Fruit fly (Drosophila melanogaster) whole organism, embryonic: ENCODE data around the gene CG15347.
A peak's percentile ranks its signal among the peaks of the same experiment; 100 is the strongest.

Source experiments
- Atf6 ChIP-seq: fragments of 200-800 bp; sonication (Bioruptor generic); IDR thresholded peaks from 2 replicates; pipeline ENCODE4 v1.3.6; 2022; ENCODE audit warnings: missing biosample characterization, missing genetic modification characterization
- CG10274 ChIP-seq: fragments of 200-800 bp; sonication (Bioruptor generic); optimal IDR thresholded peaks from 3 replicates; lab custom pipeline; 2017; ENCODE audit warnings: missing biosample characterization, mild to moderate bottlenecking, missing genetic modification characterization
- CG12155 ChIP-seq: fragments of 200-800 bp; sonication (Bioruptor generic); optimal IDR thresholded peaks from 3 replicates; lab custom pipeline; 2016; ENCODE audit warnings: missing biosample characterization, missing genetic modification characterization
- CG12299 ChIP-seq: fragments of 200-800 bp; sonication (Bioruptor generic); optimal IDR thresholded peaks from 2 replicates; lab custom pipeline; 2018; ENCODE audit warnings: missing biosample characterization, mild to moderate bottlenecking, missing genetic modification characterization
- CG13624 ChIP-seq: fragments of 200-800 bp; sonication (Bioruptor generic); optimal IDR thresholded peaks from 2 replicates; lab custom pipeline; 2016; ENCODE audit warnings: missing biosample characterization, missing genetic modification characterization
- CG14014 ChIP-seq: fragments of 200-800 bp; sonication (Bioruptor generic); IDR thresholded peaks from 2 replicates; pipeline ENCODE4 v1.3.6; 2022; ENCODE audit warnings: missing biosample characterization, missing genetic modification characterization
- CG14667 ChIP-seq: fragments of 200-800 bp; sonication (Bioruptor generic); IDR thresholded peaks from 2 replicates; pipeline ENCODE4 v1.3.6; 2022; ENCODE audit warnings: missing biosample characterization, missing genetic modification characterization
- CG14710 ChIP-seq: fragments of 200-800 bp; sonication (Bioruptor generic); optimal IDR thresholded peaks from 3 replicates; lab custom pipeline; 2019; ENCODE audit warnings: missing biosample characterization, mild to moderate bottlenecking, missing genetic modification characterization, moderate library complexity
- CG17328 ChIP-seq: fragments of 200-800 bp; sonication (Bioruptor generic); IDR thresholded peaks from 2 replicates; pipeline ENCODE4 v1.3.6; 2022; ENCODE audit warnings: missing biosample characterization, missing genetic modification characterization
- CG17829 ChIP-seq: fragments of 200-800 bp; optimal IDR thresholded peaks from 2 replicates; lab custom pipeline; 2019; ENCODE audit warnings: missing biosample characterization, mild to moderate bottlenecking, missing genetic modification characterization, moderate library complexity
- CG18262 ChIP-seq: fragments of 200-800 bp; optimal IDR thresholded peaks from 3 replicates; lab custom pipeline; 2019; ENCODE audit warnings: missing biosample characterization, mild to moderate bottlenecking, missing genetic modification characterization, moderate library complexity
- CG18476 ChIP-seq: fragments of 200-800 bp; sonication (Bioruptor generic); optimal IDR thresholded peaks from 2 replicates; lab custom pipeline; 2016; ENCODE audit warnings: missing biosample characterization, mild to moderate bottlenecking, missing genetic modification characterization
- CG2129 ChIP-seq: fragments of 200-800 bp; sonication (Bioruptor generic); IDR thresholded peaks from 2 replicates; pipeline ENCODE4 v1.3.6; 2022; ENCODE audit warnings: missing biosample characterization, missing genetic modification characterization; ENCODE audit not compliant: partially characterized antibody
- CG31441 ChIP-seq: fragments of 200-800 bp; sonication (Bioruptor generic); IDR thresholded peaks from 2 replicates; pipeline ENCODE4 v1.3.6; 2022; ENCODE audit warnings: missing biosample characterization, missing genetic modification characterization
- CG33557 ChIP-seq: fragments of 200-800 bp; sonication (Bioruptor generic); optimal IDR thresholded peaks from 2 replicates; lab custom pipeline; 2019; ENCODE audit warnings: missing biosample characterization, mild to moderate bottlenecking, missing genetic modification characterization, moderate library complexity
- CG34224 ChIP-seq: fragments of 200-800 bp; sonication (Bioruptor generic); IDR thresholded peaks from 3 replicates; pipeline ENCODE4 v1.3.6; 2022; ENCODE audit warnings: missing biosample characterization, missing genetic modification characterization; ENCODE audit not compliant: partially characterized antibody
- CG4328 ChIP-seq: fragments of 200-800 bp; sonication (Bioruptor generic); optimal IDR thresholded peaks from 3 replicates; lab custom pipeline; 2017; ENCODE audit warnings: missing biosample characterization, missing genetic modification reagents, missing genetic modification characterization
- CG6854 ChIP-seq: fragments of 200-800 bp; sonication (Bioruptor generic); optimal IDR thresholded peaks from 3 replicates; lab custom pipeline; 2017; ENCODE audit warnings: missing biosample characterization, mild to moderate bottlenecking, missing genetic modification characterization
- CG7372 ChIP-seq: fragments of 200-800 bp; sonication (Bioruptor generic); IDR thresholded peaks from 2 replicates; pipeline ENCODE4 v1.3.6; 2022; ENCODE audit warnings: missing biosample characterization, missing genetic modification characterization
- CG7745 ChIP-seq: fragments of 200-800 bp; sonication (Bioruptor generic); optimal IDR thresholded peaks from 2 replicates; lab custom pipeline; 2018; ENCODE audit warnings: missing biosample characterization, mild to moderate bottlenecking, missing genetic modification characterization, moderate library complexity
- CG7786 ChIP-seq: fragments of 200-800 bp; sonication (Bioruptor generic); optimal IDR thresholded peaks from 2 replicates; lab custom pipeline; 2016; ENCODE audit warnings: missing biosample characterization, missing genetic modification characterization
- CG8089 ChIP-seq: fragments of 200-800 bp; sonication (Bioruptor generic); optimal IDR thresholded peaks from 3 replicates; lab custom pipeline; 2016; ENCODE audit warnings: missing biosample characterization, missing genetic modification characterization
- Camta ChIP-seq: fragments of 200-800 bp; sonication (Bioruptor generic); optimal IDR thresholded peaks from 2 replicates; lab custom pipeline; 2016; ENCODE audit warnings: missing biosample characterization, missing genetic modification characterization
- D19A ChIP-seq: fragments of 200-800 bp; optimal IDR thresholded peaks from 3 replicates; lab custom pipeline; 2019; ENCODE audit warnings: missing biosample characterization, mild to moderate bottlenecking, missing genetic modification characterization, moderate library complexity
- Drgx ChIP-seq: fragments of 200-800 bp; sonication (Bioruptor generic); IDR thresholded peaks from 2 replicates; pipeline ENCODE4 v1.3.6; 2022; ENCODE audit warnings: missing biosample characterization, missing genetic modification characterization
- Fer1 ChIP-seq: fragments of 200-800 bp; sonication (Bioruptor generic); optimal IDR thresholded peaks from 2 replicates; lab custom pipeline; 2017; ENCODE audit warnings: missing biosample characterization, mild to moderate bottlenecking, missing genetic modification characterization
- Fer2 ChIP-seq: fragments of 200-800 bp; sonication (Bioruptor generic); optimal IDR thresholded peaks from 2 replicates; lab custom pipeline; 2018; ENCODE audit warnings: missing biosample characterization, mild to moderate bottlenecking, missing genetic modification characterization, moderate library complexity
- H15 ChIP-seq: fragments of 200-800 bp; sonication (Bioruptor generic); IDR thresholded peaks from 3 replicates; pipeline ENCODE4 v1.3.6; 2022; ENCODE audit warnings: missing biosample characterization, missing genetic modification characterization
- Lpt ChIP-seq: fragments of >200 bp; optimal IDR thresholded peaks from 2 replicates; lab custom pipeline; 2018; ENCODE audit warnings: missing biosample characterization, missing genetic modification characterization
- ash1 ChIP-seq: fragments of 200-800 bp; sonication (Bioruptor generic); optimal IDR thresholded peaks from 2 replicates; lab custom pipeline; 2018; ENCODE audit warnings: missing biosample characterization, mild to moderate bottlenecking, missing genetic modification characterization
- ato ChIP-seq: fragments of 200-800 bp; sonication (Bioruptor generic); IDR thresholded peaks from 2 replicates; pipeline ENCODE4 v1.3.6; 2022; ENCODE audit warnings: missing biosample characterization, missing genetic modification characterization; ENCODE audit not compliant: partially characterized antibody
- bbx ChIP-seq: fragments of 200-800 bp; sonication (Bioruptor generic); IDR thresholded peaks from 2 replicates; pipeline ENCODE4 v1.3.6; 2022; ENCODE audit warnings: missing biosample characterization, missing genetic modification characterization; ENCODE audit not compliant: partially characterized antibody
- bcd ChIP-seq: fragments of 200-800 bp; sonication (Bioruptor generic); optimal IDR thresholded peaks from 2 replicates; lab custom pipeline; 2017; ENCODE audit warnings: missing biosample characterization, mild to moderate bottlenecking, missing genetic modification characterization
- cas ChIP-seq: fragments of 200-800 bp; sonication (Bioruptor generic); IDR thresholded peaks from 2 replicates; pipeline ENCODE4 v1.3.6; 2022; ENCODE audit warnings: missing biosample characterization, missing genetic modification characterization
- cg ChIP-seq: fragments of 200-800 bp; sonication (Bioruptor generic); optimal IDR thresholded peaks from 3 replicates; lab custom pipeline; 2019; ENCODE audit warnings: missing biosample characterization, mild to moderate bottlenecking, missing genetic modification characterization, moderate library complexity
- corto ChIP-seq: fragments of 200-800 bp; sonication (Bioruptor generic); optimal IDR thresholded peaks from 2 replicates; lab custom pipeline; 2016; ENCODE audit warnings: missing biosample characterization, mild to moderate bottlenecking, missing genetic modification characterization, moderate library complexity
- croc ChIP-seq: fragments of 200-800 bp; sonication (Bioruptor generic); conservative IDR thresholded peaks from 3 replicates; pipeline ENCODE4 v1.3.6; 2022; ENCODE audit warnings: missing biosample characterization, missing genetic modification characterization
- disco-r ChIP-seq: fragments of 200-800 bp; sonication (Bioruptor generic); optimal IDR thresholded peaks from 2 replicates; lab custom pipeline; 2016; ENCODE audit warnings: missing biosample characterization, missing genetic modification characterization
- en ChIP-seq: fragments of 200-800 bp; sonication (Bioruptor generic); optimal IDR thresholded peaks from 2 replicates; lab custom pipeline; 2016; ENCODE audit warnings: missing biosample characterization, missing genetic modification characterization
- eyg ChIP-seq: fragments of 200-800 bp; sonication (Bioruptor generic); optimal IDR thresholded peaks from 3 replicates; lab custom pipeline; 2016; ENCODE audit warnings: missing biosample characterization, missing genetic modification characterization
- h ChIP-seq: fragments of >200 bp; optimal IDR thresholded peaks from 2 replicates; lab custom pipeline; 2017
- hb ChIP-seq: fragments of 200-800 bp; sonication (Bioruptor generic); IDR thresholded peaks from 3 replicates; pipeline ENCODE4 v1.3.6; 2022; ENCODE audit warnings: missing biosample characterization, missing genetic modification characterization; ENCODE audit not compliant: partially characterized antibody
- hkb ChIP-seq, 2 experiments: fragments of 200-800 bp in 1 of 2; fragments of >200 bp in 1 of 2; sonication (Bioruptor generic) in 1 of 2; IDR thresholded peaks in 1 of 2; optimal IDR thresholded peaks in 1 of 2; 2 replicates each; pipeline versions ENCODE4 v1.3.6 to Lab custom; 2017 to 2022; ENCODE audit warnings: missing biosample characterization in 1 of 2, missing genetic modification characterization in 1 of 2
- jumu ChIP-seq: fragments of 200-800 bp; sonication (Bioruptor generic); optimal IDR thresholded peaks from 3 replicates; lab custom pipeline; 2016; ENCODE audit warnings: missing biosample characterization, missing genetic modification characterization
- ken ChIP-seq: fragments of 200-800 bp; sonication (Bioruptor generic); IDR thresholded peaks from 3 replicates; pipeline ENCODE4 v1.3.6; 2022; ENCODE audit warnings: missing biosample characterization, missing genetic modification characterization
- maf-S ChIP-seq: fragments of 200-800 bp; sonication (Bioruptor generic); optimal IDR thresholded peaks from 2 replicates; lab custom pipeline; 2016; ENCODE audit warnings: missing biosample characterization, missing genetic modification characterization
- nerfin-1 ChIP-seq: fragments of 200-800 bp; sonication (Bioruptor generic); optimal IDR thresholded peaks from 3 replicates; lab custom pipeline; 2019; ENCODE audit warnings: missing biosample characterization, mild to moderate bottlenecking, missing genetic modification characterization, moderate library complexity
- nmo ChIP-seq: fragments of 200-800 bp; sonication (Bioruptor generic); optimal IDR thresholded peaks from 2 replicates; lab custom pipeline; 2018; ENCODE audit warnings: missing biosample characterization, mild to moderate bottlenecking, missing genetic modification characterization, moderate library complexity
- run ChIP-seq: fragments of 200-800 bp; sonication (Bioruptor generic); optimal IDR thresholded peaks from 3 replicates; lab custom pipeline; 2018; ENCODE audit warnings: missing biosample characterization, mild to moderate bottlenecking, missing genetic modification characterization
- sens ChIP-seq: fragments of 200-800 bp; sonication (Bioruptor generic); peaks from one replicate; lab custom pipeline; 2016; ENCODE audit warnings: missing biosample characterization, missing genetic modification characterization
- tup ChIP-seq: fragments of 200-800 bp; sonication (Bioruptor generic); optimal IDR thresholded peaks from 2 replicates; lab custom pipeline; 2016; ENCODE audit warnings: missing biosample characterization, mild to moderate bottlenecking, missing genetic modification characterization, moderate library complexity

Gene CG15347

DNA sequence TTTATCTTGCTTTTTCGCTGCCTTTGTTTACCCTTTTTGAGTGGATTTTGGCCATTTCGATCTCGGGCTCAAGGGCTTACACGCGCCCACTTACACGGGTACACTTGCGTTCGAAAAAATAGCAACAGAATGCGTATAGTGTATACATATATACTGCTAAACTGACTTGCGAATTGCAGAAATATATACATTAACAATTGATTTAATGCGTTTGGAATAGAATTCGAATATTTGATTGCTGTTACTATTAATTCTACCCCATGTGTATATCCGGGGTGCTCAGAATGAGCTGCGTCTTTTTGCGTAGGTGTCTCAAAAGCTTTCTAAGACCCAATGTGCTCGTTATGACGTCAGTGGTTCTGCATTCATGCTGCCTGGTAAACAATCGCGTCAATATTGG is 32.8 kb upstream of the CG15347 start (continued):
- no peak for TF ChIP-seq corto (GFP tag; lab: Kevin White, UChicago)
- TF ChIP-seq CG31441 (GFP tag; lab: Robert Waterston, UW) = no peak
- no peak for TF ChIP-seq CG8089 (GFP tag; lab: Kevin White, UChicago)
- TF ChIP-seq ash1 = no peak
- peak; percentile 75 for TF ChIP-seq Atf6 (GFP tag; lab: Robert Waterston, UW)
- no peak for TF ChIP-seq ato (GFP tag; lab: Robert Waterston, UW)
- TF ChIP-seq Camta (GFP tag; lab: Kevin White, UChicago) = no peak
- TF ChIP-seq CG7786 (GFP tag; lab: Kevin White, UChicago) = peak; percentile 11
- TF ChIP-seq croc = no peak
- no peak for TF ChIP-seq ken (GFP tag; lab: Robert Waterston, UW)
- no peak for TF ChIP-seq hb (GFP tag; lab: Robert Waterston, UW)
- TF ChIP-seq run (tag; lab: Kevin White, UChicago) = no peak
- TF ChIP-seq CG18262 (tag; lab: Kevin White, UChicago) = no peak
- TF ChIP-seq CG14710 (tag; lab: Kevin White, UChicago) = no peak
- TF ChIP-seq CG34224 (GFP tag; lab: Robert Waterston, UW) = no peak
- no peak for TF ChIP-seq eyg
- TF ChIP-seq tup (GFP tag; lab: Kevin White, UChicago) = no peak
- TF ChIP-seq maf-S (GFP tag; lab: Kevin White, UChicago) = no peak
- TF ChIP-seq bbx = no peak
- TF ChIP-seq Lpt = no peak
- TF ChIP-seq CG6854 (GFP tag; lab: Kevin White, UChicago) = no peak
- TF ChIP-seq CG4328 = no peak
- TF ChIP-seq CG17328 = peak; percentile 29; the same call in 1 of the 2 replicates
- no peak for TF ChIP-seq hkb (optimal IDR thresholded peaks at IDR 0.05; lab: Kevin White, UChicago)
- TF ChIP-seq hkb (GFP tag; IDR thresholded peaks at IDR 0.05; lab: Robert Waterston, UW) = peak; percentile 71
- no peak for TF ChIP-seq en (GFP tag; lab: Kevin White, UChicago)
- TF ChIP-seq H15 (GFP tag; lab: Robert Waterston, UW) = 0 out of 3 replicates have a peak, but pooled peaks have one; percentile 50
- TF ChIP-seq bcd (GFP tag; lab: Kevin White, UChicago) = peak; percentile 14
- TF ChIP-seq nmo (GFP tag; lab: Kevin White, UChicago) = peak; percentile 61
- TF ChIP-seq CG12155 (GFP tag; lab: Kevin White, UChicago) = no peak
- TF ChIP-seq Fer1 (GFP tag; lab: Kevin White, UChicago) = peak; percentile 36
- TF ChIP-seq cas (GFP tag; lab: Robert Waterston, UW) = no peak
- TF ChIP-seq CG33557 (GFP tag; lab: Kevin White, UChicago) = no peak
- TF ChIP-seq disco-r (GFP tag; lab: Kevin White, UChicago) = peak; percentile 8
- TF ChIP-seq Fer2 (tag; lab: Kevin White, UChicago) = no peak
- no peak for TF ChIP-seq cg (GFP tag; lab: Kevin White, UChicago)
- no peak for TF ChIP-seq jumu (GFP tag; lab: Kevin White, UChicago)
- TF ChIP-seq CG14014 (GFP tag; lab: Robert Waterston, UW) = peak; percentile 47; the same call in 1 of the 2 replicates
- TF ChIP-seq CG10274 = no peak
- no peak for TF ChIP-seq CG7745
- TF ChIP-seq Drgx (GFP tag; lab: Robert Waterston, UW) = no peak
- 0 out of 2 replicates have a peak, but pooled peaks have one; percentile 22 for TF ChIP-seq CG7372 (GFP tag; lab: Robert Waterston, UW)
- TF ChIP-seq h = no peak
- peak; percentile 43 for TF ChIP-seq CG12299 (tag; lab: Kevin White, UChicago)
- TF ChIP-seq CG2129 (GFP tag; lab: Robert Waterston, UW) = no peak
- no peak for TF ChIP-seq nerfin-1 (tag; lab: Kevin White, UChicago)
- no peak for TF ChIP-seq CG17829 (tag; lab: Kevin White, UChicago)
- no peak for TF ChIP-seq CG14667 (GFP tag; lab: Robert Waterston, UW)
- TF ChIP-seq D19A (tag; lab: Kevin White, UChicago) = no peak
- TF ChIP-seq CG13624 (GFP tag; lab: Kevin White, UChicago) = peak; percentile 70
- TF ChIP-seq sens = peak; percentile 65
- TF ChIP-seq CG18476 (GFP tag; lab: Kevin White, UChicago) = peak; percentile 29
